Worm (Caenorhabditis elegans): ENCODE measurements around the gene col-126.

col-126 gene

ce11 chrIV:11298154-11299086 is 35.2 kb downstream of the col-126 start, which contains the start of the genes B0035.15 and dnj-1 (continued):
- peak; percentile 50 for TF ChIP-seq nhr-71 (tag; optimal IDR thresholded peaks at IDR 0.05)
- TF ChIP-seq rnt-1 (tag; optimal IDR thresholded peaks at IDR 0.05), result peak; percentile 32
- no peak for TF ChIP-seq efl-3 (GFP tag; optimal IDR thresholded peaks at IDR 0.05)
- TF ChIP-seq mab-9 (GFP tag; IDR thresholded peaks at IDR 0.05), result no peak
- no peak for TF ChIP-seq isw-1 (GFP tag; IDR thresholded peaks at IDR 0.05)

DNA sequence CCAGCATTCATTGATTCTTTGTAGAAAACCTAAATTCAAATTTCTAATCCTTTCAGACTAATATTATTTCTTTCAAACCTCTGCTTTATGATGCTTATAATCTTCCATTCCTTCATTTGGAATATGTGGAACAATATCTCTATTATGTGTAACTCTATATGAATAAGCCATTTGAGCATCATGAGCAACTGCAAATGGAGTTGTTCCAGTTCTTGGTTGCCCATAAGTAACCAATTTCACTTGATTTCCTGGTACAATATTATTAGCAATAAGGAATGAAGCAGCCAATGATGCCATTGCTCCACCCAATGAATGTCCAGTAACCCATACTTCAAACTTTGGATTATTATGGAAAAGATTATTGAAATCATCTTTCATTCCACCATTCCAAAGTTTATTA is 41.8 kb downstream of the col-126 start:
- no peak for TF ChIP-seq efl-1 (optimal IDR thresholded peaks at IDR 0.05)
- peak in 1 of 2 experiments; percentile 67 for TF ChIP-seq efl-1 (GFP tag; optimal IDR thresholded peaks at IDR 0.05 in 1 of 2)
- TF ChIP-seq C16A3.4 (tag; optimal IDR thresholded peaks at IDR 0.05), result no peak
- no peak for TF ChIP-seq ets-5 (GFP tag; IDR thresholded peaks at IDR 0.05)
- TF ChIP-seq egl-13 (tag; optimal IDR thresholded peaks at IDR 0.05), result no peak
- no peak for TF ChIP-seq pag-3 (tag; optimal IDR thresholded peaks at IDR 0.05; ENCODE audit: borderline replicate concordance, insufficient read depth)
- TF ChIP-seq hlh-17 (GFP tag; optimal IDR thresholded peaks at IDR 0.05; ENCODE audit: borderline replicate concordance), result no peak
- peak; percentile 55 for TF ChIP-seq dsc-1 (tag; optimal IDR thresholded peaks at IDR 0.05)

ce11 chrIV:11306548-11306947 is 43.3 kb downstream of the col-126 start, which contains the start of gene B0035.13:
Gene B0035.13, minus strand, starts transcription at chrIV:11306720.
- TF ChIP-seq egl-13 (tag; optimal IDR thresholded peaks at IDR 0.05) (no peak), fkh-4 (tag; optimal IDR thresholded peaks at IDR 0.05; ENCODE audit: borderline replicate concordance) (no peak), elt-2 (tag; optimal IDR thresholded peaks at IDR 0.05) (peak; percentile 42), ceh-88 (GFP tag; IDR thresholded peaks at IDR 0.05) (no peak), efl-1 (optimal IDR thresholded peaks at IDR 0.05) (no peak), efl-1 (GFP tag; optimal IDR thresholded peaks at IDR 0.05 in 1 of 2) (peak in 1 of 2 experiments; percentile 19), lin-39 (tag; optimal IDR thresholded peaks at IDR 0.05) (no peak)

- TF ChIP-seq fos-1 (tag; optimal IDR thresholded peaks at IDR 0.05), result no peak
- TF ChIP-seq ceh-88 (GFP tag; IDR thresholded peaks at IDR 0.05), result no peak
- no peak for TF ChIP-seq dpl-1 (GFP tag; optimal IDR thresholded peaks at IDR 0.05)
- TF ChIP-seq fkh-10 (GFP tag; optimal IDR thresholded peaks at IDR 0.05), result no peak
- TF ChIP-seq jun-1 (tag; optimal IDR thresholded peaks at IDR 0.05), result no peak
- no peak for TF ChIP-seq xbp-1 (tag; optimal IDR thresholded peaks at IDR 0.05)
- no peak for TF ChIP-seq pax-3 (tag; optimal IDR thresholded peaks at IDR 0.05)
- no peak for TF ChIP-seq nhr-85 (tag)
- no peak for TF ChIP-seq mep-1 (tag; optimal IDR thresholded peaks at IDR 0.05)
- no peak for TF ChIP-seq nhr-237 (tag; optimal IDR thresholded peaks at IDR 0.05)
- no peak for TF ChIP-seq lin-35 (GFP tag; optimal IDR thresholded peaks at IDR 0.05)
- TF ChIP-seq ces-1 (GFP tag; optimal IDR thresholded peaks at IDR 0.05), result no peak
- no peak for TF ChIP-seq nhr-76 (tag; optimal IDR thresholded peaks at IDR 0.05)
These were observed 44.6 kb downstream of the col-126 start for ce11 chrIV:11307770-11308169.

DNA sequence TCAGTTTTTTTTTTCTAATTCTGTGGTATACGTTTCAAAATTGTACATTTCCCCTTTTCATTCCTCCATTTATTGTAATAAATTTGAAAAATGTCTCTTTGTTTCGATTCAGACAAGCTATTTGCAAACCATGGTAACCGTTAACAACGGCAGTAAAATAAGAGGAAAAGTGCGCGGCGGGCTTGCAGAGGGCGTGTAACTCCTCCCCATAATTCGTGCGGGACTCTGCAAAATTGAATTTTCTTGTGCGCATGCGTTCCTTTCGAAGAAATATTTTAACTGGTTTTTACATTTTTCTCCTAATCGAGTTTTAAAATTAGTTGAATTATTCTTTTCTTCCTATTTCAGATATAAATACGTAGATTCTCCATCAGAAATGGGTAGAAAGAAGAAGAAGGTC is 47.4 kb downstream of the col-126 start, which contains the start of gene znf-207:
znf-207 (plus strand) TSS at position 349 of the 400 bp plus-strand sequence.
- TF ChIP-seq nhr-47 (tag; optimal IDR thresholded peaks at IDR 0.05), result peak; percentile 42
- TF ChIP-seq lir-3 (tag; optimal IDR thresholded peaks at IDR 0.05; ENCODE audit: poor library complexity), result peak; percentile 1
- no peak for TF ChIP-seq ceh-63 (GFP tag; optimal IDR thresholded peaks at IDR 0.05)
- TF ChIP-seq ztf-11 (tag; optimal IDR thresholded peaks at IDR 0.05), result no peak
- TF ChIP-seq dpl-1 (GFP tag; optimal IDR thresholded peaks at IDR 0.05), result peak in 2 of 3 experiments; percentile 16 to 41
- TF ChIP-seq lin-35 (GFP tag; optimal IDR thresholded peaks at IDR 0.05), result peak; percentile 13 to 48
- peak; percentile 48 for TF ChIP-seq C16A3.4 (tag; optimal IDR thresholded peaks at IDR 0.05)
- TF ChIP-seq nhr-85 (tag), result peak; percentile 22
- peak; percentile 15 for TF ChIP-seq fkh-10 (GFP tag; optimal IDR thresholded peaks at IDR 0.05)
- TF ChIP-seq F16B12.6 (tag; optimal IDR thresholded peaks at IDR 0.05), result peak; percentile 8
- peak; percentile 32 for TF ChIP-seq nhr-20 (tag; optimal IDR thresholded peaks at IDR 0.05)
- no peak for TF ChIP-seq unc-30 (tag; optimal IDR thresholded peaks at IDR 0.05)
- peak; percentile 33 for TF ChIP-seq nhr-71 (tag; optimal IDR thresholded peaks at IDR 0.05)
- TF ChIP-seq mep-1 (tag; optimal IDR thresholded peaks at IDR 0.05), result peak; percentile 3
- no peak for TF ChIP-seq egl-13 (tag; optimal IDR thresholded peaks at IDR 0.05)
- TF ChIP-seq blmp-1 (tag; optimal IDR thresholded peaks at IDR 0.05), result peak; percentile 20
- no peak for TF ChIP-seq grh-1 (GFP tag; IDR thresholded peaks at IDR 0.05)
- no peak for TF ChIP-seq sup-37 (GFP tag; optimal IDR thresholded peaks at IDR 0.05)
- peak; percentile 30 for TF ChIP-seq swsn-7 (tag; optimal IDR thresholded peaks at IDR 0.05)
- peak; percentile 17 for TF ChIP-seq tbx-2 (tag; optimal IDR thresholded peaks at IDR 0.05)
- peak; percentile 2 to 41 (median 9) for TF ChIP-seq ceh-82 (tag; optimal IDR thresholded peaks at IDR 0.05)
